Worm (Caenorhabditis elegans): ENCODE results near the gene pos-1.

The pos-1 gene

DNA sequence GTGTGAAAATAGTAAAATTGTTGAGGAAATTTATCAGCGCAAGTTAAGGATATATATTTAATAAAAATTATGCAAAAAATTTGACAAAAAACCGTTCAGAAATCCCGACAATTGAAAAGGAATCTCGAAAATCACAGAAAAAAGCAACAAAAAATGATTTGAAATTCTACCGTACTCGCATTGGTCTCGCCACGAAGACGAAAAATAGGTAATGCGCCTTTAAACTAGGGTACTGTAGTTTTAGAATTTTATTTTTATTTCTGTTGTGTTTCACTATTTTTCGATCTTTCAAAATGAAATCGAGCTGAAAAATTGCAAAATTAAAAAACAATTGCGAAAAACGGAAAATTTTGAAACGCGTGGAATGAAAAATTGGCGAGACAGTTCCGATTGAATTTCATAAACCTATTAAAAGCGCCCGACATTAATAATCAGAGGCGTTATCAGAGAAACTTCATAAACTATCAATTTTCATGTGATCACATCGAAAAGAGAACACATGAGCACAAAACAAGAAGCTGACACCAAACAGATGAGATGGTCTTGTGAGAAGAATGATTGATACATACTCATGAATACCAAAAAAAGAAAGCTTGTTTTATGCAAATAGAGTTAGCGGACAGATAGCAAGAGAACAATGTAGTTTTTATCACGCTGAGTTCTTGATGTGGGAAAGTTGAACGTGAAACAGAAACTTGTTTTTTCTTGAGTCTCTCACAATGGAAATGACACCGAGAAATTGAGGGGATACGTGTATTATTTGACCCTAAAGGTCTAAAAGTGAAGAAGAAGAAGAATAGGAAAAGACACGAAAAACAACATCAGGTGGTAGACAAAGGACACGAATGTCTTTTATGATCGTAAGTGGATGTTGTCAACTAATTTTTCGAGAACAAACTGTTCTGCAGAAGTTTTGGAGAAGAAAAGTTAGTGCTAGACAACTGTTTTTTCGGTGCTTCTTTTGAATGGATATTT is 11.2 kb downstream of the pos-1 start:
- TF ChIP-seq fkh-4 (tag; optimal IDR thresholded peaks at IDR 0.05; ENCODE audit: borderline replicate concordance) (no peak), ets-5 (GFP tag; IDR thresholded peaks at IDR 0.05) (no peak), aly-2 (tag; optimal IDR thresholded peaks at IDR 0.05) (no peak), Y116A8C.19 (tag; optimal IDR thresholded peaks at IDR 0.05; ENCODE audit: borderline replicate concordance) (no peak), zag-1 (tag; optimal IDR thresholded peaks at IDR 0.05) (no peak), fkh-8 (tag; optimal IDR thresholded peaks at IDR 0.05) (no peak), blmp-1 (tag; optimal IDR thresholded peaks at IDR 0.05) (peak; percentile 21), unc-62 (GFP tag; optimal IDR thresholded peaks at IDR 0.05) (no peak), ceh-63 (GFP tag; optimal IDR thresholded peaks at IDR 0.05) (no peak), ces-1 (GFP tag; optimal IDR thresholded peaks at IDR 0.05) (no peak), lsy-2 (tag; optimal IDR thresholded peaks at IDR 0.05) (no peak), dpl-1 (GFP tag; optimal IDR thresholded peaks at IDR 0.05) (no peak), pax-3 (tag; optimal IDR thresholded peaks at IDR 0.05) (no peak), lir-3 (tag; optimal IDR thresholded peaks at IDR 0.05; ENCODE audit: poor library complexity) (no peak), skn-1 (tag; optimal IDR thresholded peaks at IDR 0.05) (no peak), nhr-85 (tag) (peak; percentile 65), ama-1 (optimal IDR thresholded peaks at IDR 0.05) (peak; percentile 42), elt-2 (tag; optimal IDR thresholded peaks at IDR 0.05) (peak; percentile 79), lin-35 (GFP tag; optimal IDR thresholded peaks at IDR 0.05) (peak in 1 of 2 experiments; percentile 18), efl-3 (GFP tag; optimal IDR thresholded peaks at IDR 0.05) (no peak)

DNA sequence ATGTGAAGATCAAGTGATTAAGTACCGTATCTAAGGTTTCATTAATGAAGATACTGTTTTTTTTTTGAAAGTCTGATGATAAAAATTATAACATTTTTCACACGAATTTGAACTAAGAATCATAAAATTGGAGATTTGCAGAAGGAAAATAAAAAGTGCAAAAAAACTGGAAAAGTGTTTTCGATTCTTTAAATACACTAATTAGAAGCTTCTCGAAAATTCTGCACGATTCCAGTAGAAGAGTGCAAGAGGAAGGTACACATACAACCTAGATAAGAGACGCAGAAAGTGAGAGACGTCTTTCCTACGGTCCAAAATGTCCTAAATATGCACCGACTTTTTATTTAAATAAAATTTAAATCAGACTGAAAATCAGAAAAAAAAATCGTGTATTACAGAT is 12.3 kb downstream of the pos-1 start:
- TF ChIP-seq pqm-1 (tag; optimal IDR thresholded peaks at IDR 0.05) = no peak
- TF ChIP-seq isw-1 (GFP tag; IDR thresholded peaks at IDR 0.05) = no peak
- TF ChIP-seq jun-1 (tag; optimal IDR thresholded peaks at IDR 0.05) = no peak
- peak; percentile 75 for TF ChIP-seq mep-1 (tag; optimal IDR thresholded peaks at IDR 0.05)
- no peak for TF ChIP-seq dsc-1 (tag; optimal IDR thresholded peaks at IDR 0.05)
- TF ChIP-seq egl-13 (tag; optimal IDR thresholded peaks at IDR 0.05) = no peak
- TF ChIP-seq nhr-47 (tag; optimal IDR thresholded peaks at IDR 0.05) = no peak
- no peak for TF ChIP-seq fkh-4 (tag; optimal IDR thresholded peaks at IDR 0.05; ENCODE audit: borderline replicate concordance)
- no peak for TF ChIP-seq fos-1 (tag; optimal IDR thresholded peaks at IDR 0.05)
- peak; percentile 18 for TF ChIP-seq swsn-7 (tag; optimal IDR thresholded peaks at IDR 0.05)
- TF ChIP-seq lin-14 (GFP tag; optimal IDR thresholded peaks at IDR 0.05) = peak; percentile 2
- no peak for TF ChIP-seq pax-3 (tag; optimal IDR thresholded peaks at IDR 0.05)
- TF ChIP-seq efl-1 (optimal IDR thresholded peaks at IDR 0.05) = no peak
- no peak for TF ChIP-seq efl-1 (GFP tag; optimal IDR thresholded peaks at IDR 0.05 in 1 of 2)
- TF ChIP-seq sptf-1 (tag; optimal IDR thresholded peaks at IDR 0.05) = no peak

DNA sequence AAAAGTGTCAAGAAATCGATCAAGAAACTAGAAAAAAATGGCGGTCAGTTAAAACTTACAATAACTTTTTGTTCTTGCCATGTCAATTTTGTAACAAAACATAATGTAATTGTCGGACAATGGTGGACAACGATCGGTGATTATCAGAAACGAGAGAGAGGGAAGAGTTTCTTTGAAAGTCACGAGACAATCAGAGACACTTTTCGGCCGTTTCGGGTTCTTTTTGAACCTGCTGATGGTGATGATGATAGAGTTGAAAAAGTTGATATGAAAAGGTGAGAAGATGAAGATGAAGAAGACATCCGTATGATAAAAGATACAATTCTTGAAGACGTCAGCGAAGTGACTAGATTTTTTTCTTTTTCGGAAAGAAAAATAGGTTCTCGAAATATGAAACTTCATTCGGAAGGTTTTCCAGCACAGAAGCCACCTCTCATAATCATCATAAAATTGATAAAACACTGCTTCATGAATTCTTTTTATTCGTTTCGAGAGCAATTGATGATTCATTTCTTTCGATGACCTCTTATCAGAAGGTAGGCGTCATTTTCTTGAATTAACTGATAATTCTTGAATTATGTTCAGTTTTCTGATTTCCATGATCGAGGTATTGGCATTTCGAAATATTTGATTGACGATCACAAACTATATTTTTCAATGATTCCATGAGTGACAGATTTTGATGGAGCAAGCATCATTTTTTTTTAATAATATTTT is 13.0 kb downstream of the pos-1 start:
- no peak for TF ChIP-seq F16B12.6 (tag; optimal IDR thresholded peaks at IDR 0.05)
- no peak for TF ChIP-seq nhr-76 (tag; optimal IDR thresholded peaks at IDR 0.05)
- no peak for TF ChIP-seq unc-86 (tag; optimal IDR thresholded peaks at IDR 0.05)
- no peak for TF ChIP-seq irx-1 (tag; optimal IDR thresholded peaks at IDR 0.05)
- no peak for TF ChIP-seq unc-62 (GFP tag; optimal IDR thresholded peaks at IDR 0.05)
- TF ChIP-seq blmp-1 (tag; optimal IDR thresholded peaks at IDR 0.05) = peak; percentile 73
- TF ChIP-seq nhr-84 (tag; optimal IDR thresholded peaks at IDR 0.05) = no peak
- TF ChIP-seq ceh-90 (tag; optimal IDR thresholded peaks at IDR 0.05) = no peak
- TF ChIP-seq dpl-1 (GFP tag; optimal IDR thresholded peaks at IDR 0.05) = no peak
- TF ChIP-seq snu-23 (GFP tag; optimal IDR thresholded peaks at IDR 0.05) = peak; percentile 26
- peak in 1 of 2 experiments; percentile 27 for TF ChIP-seq lin-35 (GFP tag; optimal IDR thresholded peaks at IDR 0.05)
- TF ChIP-seq fkh-10 (GFP tag; optimal IDR thresholded peaks at IDR 0.05) = no peak
- peak; percentile 51 for TF ChIP-seq elt-2 (tag; optimal IDR thresholded peaks at IDR 0.05)
- peak; percentile 19 for TF ChIP-seq unc-130 (tag; optimal IDR thresholded peaks at IDR 0.05)
- TF ChIP-seq sox-4 (tag; optimal IDR thresholded peaks at IDR 0.05) = no peak
- TF ChIP-seq nhr-47 (tag; optimal IDR thresholded peaks at IDR 0.05) = no peak
- TF ChIP-seq nhr-85 (tag) = peak; percentile 82
- no peak for TF ChIP-seq ama-1 (optimal IDR thresholded peaks at IDR 0.05)
- no peak for TF ChIP-seq isw-1 (GFP tag; IDR thresholded peaks at IDR 0.05)
- TF ChIP-seq mdl-1 (tag; optimal IDR thresholded peaks at IDR 0.05) = peak in 1 of 2 experiments; percentile 4
- no peak for TF ChIP-seq tbx-2 (tag; optimal IDR thresholded peaks at IDR 0.05)
- TF ChIP-seq nhr-237 (tag; optimal IDR thresholded peaks at IDR 0.05) = no peak
- no peak for TF ChIP-seq efl-3 (GFP tag; optimal IDR thresholded peaks at IDR 0.05)
- no peak for TF ChIP-seq mef-2 (tag; optimal IDR thresholded peaks at IDR 0.05)
- no peak for TF ChIP-seq C16A3.4 (tag; optimal IDR thresholded peaks at IDR 0.05)
